Fruit fly (Drosophila melanogaster): Measurements from ENCODE around the gene Glyp.

Glyp gene

dm6 chr2L:2164520-2165237, 34.1 kb downstream of the Glyp start (continued):
- TF ChIP-seq Meics (GFP tag; optimal IDR thresholded peaks at IDR 0.05) (no peak), pros (GFP tag; optimal IDR thresholded peaks at IDR 0.05) (peak; percentile 100), Xbp1 (GFP tag; optimal IDR thresholded peaks at IDR 0.05) (peak; percentile 67), nmo (GFP tag; optimal IDR thresholded peaks at IDR 0.05) (peak; percentile 83), insv (GFP tag; optimal IDR thresholded peaks at IDR 0.05) (peak in 1 of 2 experiments; percentile 32), CG10654 (GFP tag; optimal IDR thresholded peaks at IDR 0.05) (peak; percentile 44), CG14965 (GFP tag; optimal IDR thresholded peaks at IDR 0.05; ENCODE audit: borderline replicate concordance) (no peak), CG13624 (GFP tag; optimal IDR thresholded peaks at IDR 0.05) (peak; percentile 46), kni (GFP tag; optimal IDR thresholded peaks at IDR 0.05) (peak; percentile 94), Kr (GFP tag; optimal IDR thresholded peaks at IDR 0.05) (peak; percentile 38), btn (GFP tag; optimal IDR thresholded peaks at IDR 0.05) (peak; percentile 70), Gsc (GFP tag; IDR thresholded peaks at IDR 0.05) (no peak), CG4854 (GFP tag; optimal IDR thresholded peaks at IDR 0.05) (no peak), CG1792 (GFP tag; optimal IDR thresholded peaks at IDR 0.05) (peak; percentile 23), eyg (GFP tag; optimal IDR thresholded peaks at IDR 0.05) (no peak), pfk (GFP tag; optimal IDR thresholded peaks at IDR 0.05) (no peak), Spps (tag; optimal IDR thresholded peaks at IDR 0.05) (peak; percentile 75), Optix (GFP tag; IDR thresholded peaks at IDR 0.05) (peak; percentile 77), tx (GFP tag; optimal IDR thresholded peaks at IDR 0.05) (peak; percentile 44), fd102C (GFP tag; optimal IDR thresholded peaks at IDR 0.05) (peak; percentile 94), CG15073 (GFP tag; optimal IDR thresholded peaks at IDR 0.05) (no peak), CG1529 (GFP tag; optimal IDR thresholded peaks at IDR 0.05) (peak; percentile 48), Myb (GFP tag; optimal IDR thresholded peaks at IDR 0.05) (peak; percentile 38), dati (GFP tag; IDR thresholded peaks at IDR 0.05) (0 out of 2 replicates have a peak, but pooled peaks have one; percentile 44), pum (GFP tag; optimal IDR thresholded peaks at IDR 0.05) (peak; percentile 53), ewg (GFP tag; optimal IDR thresholded peaks at IDR 0.05) (no peak), CG7271 (tag; optimal IDR thresholded peaks at IDR 0.05) (peak; percentile 65), lola (GFP tag; optimal IDR thresholded peaks at IDR 0.05) (peak in 1 of 3 experiments; percentile 90), ERR (GFP tag; optimal IDR thresholded peaks at IDR 0.05) (no peak), Dad (GFP tag; optimal IDR thresholded peaks at IDR 0.05) (no peak), br (optimal IDR thresholded peaks at IDR 0.05) (no peak), sob (GFP tag; IDR thresholded peaks at IDR 0.05) (0 out of 2 replicates have a peak, but pooled peaks have one; percentile 13), gro (GFP tag; optimal IDR thresholded peaks at IDR 0.05) (no peak), CG34422 (GFP tag; IDR thresholded peaks at IDR 0.05) (0 out of 3 replicates have a peak, but pooled peaks have one; percentile 24), CG2199 (GFP tag; IDR thresholded peaks at IDR 0.05) (peak; percentile 66; the same call in 2 of the 3 replicates), Dip2 (GFP tag; IDR thresholded peaks at IDR 0.05) (no peak), CG2116 (GFP tag; optimal IDR thresholded peaks at IDR 0.05) (peak; percentile 29), CG17829 (tag; optimal IDR thresholded peaks at IDR 0.05) (peak; percentile 91), CG11456 (GFP tag; IDR thresholded peaks at IDR 0.05) (no peak), Usf (GFP tag; optimal IDR thresholded peaks at IDR 0.05) (peak; percentile 69), CG31441 (GFP tag; IDR thresholded peaks at IDR 0.05) (peak; percentile 68; the same call in 1 of the 2 replicates), CG10267 (tag; optimal IDR thresholded peaks at IDR 0.05) (peak; percentile 80), CHES-1-like (GFP tag; optimal IDR thresholded peaks at IDR 0.05) (peak; percentile 21), D19B (GFP tag; optimal IDR thresholded peaks at IDR 0.05) (no peak), Drgx (GFP tag; IDR thresholded peaks at IDR 0.05) (peak; percentile 75), CG15696 (tag; optimal IDR thresholded peaks at IDR 0.05) (peak; percentile 96), CoRest (tag; optimal IDR thresholded peaks at IDR 0.05) (peak; percentile 63), zfh1 (GFP tag; IDR thresholded peaks at IDR 0.05) (peak; percentile 87), CG9437 (GFP tag; optimal IDR thresholded peaks at IDR 0.05) (peak; percentile 9), Rx (GFP tag; IDR thresholded peaks at IDR 0.05) (peak; percentile 18; the same call in 1 of the 2 replicates)
